Worm (Caenorhabditis elegans) whole organism, midembryonic: ENCODE measurements around the gene T16G1.5.

Source experiments
- klf-2 ChIP-seq: fragments of 200-800 bp; sonication (Bioruptor generic); conservative IDR thresholded peaks from 2 replicates; pipeline ENCODE4 v1.3.6; 2022; ENCODE audit warnings: missing genetic modification reagents, missing genetic modification characterization, missing compliant biosample characterization
- med-1 ChIP-seq: sonication (generic microtip); optimal IDR thresholded peaks from 2 replicates; lab custom pipeline; 2017; ENCODE audit warnings: missing genetic modification characterization, mild to moderate bottlenecking, missing compliant biosample characterization, antibody characterized with exemption, missing genetic modification reagents; ENCODE audit not compliant: insufficient read depth
- ref-1 ChIP-seq: fragments of 200-800 bp; sonication (Bioruptor generic); conservative IDR thresholded peaks from 2 replicates; pipeline ENCODE4 v1.3.6; 2022; ENCODE audit warnings: missing genetic modification reagents, missing genetic modification characterization, missing compliant biosample characterization
- tab-1 ChIP-seq: fragments of 200-800 bp; sonication (Bioruptor generic); IDR thresholded peaks from 2 replicates; pipeline ENCODE4 v1.3.6; 2022; ENCODE audit warnings: missing genetic modification characterization, missing compliant biosample characterization
- ztf-23 ChIP-seq: fragments of 200-800 bp; sonication (Bioruptor generic); IDR thresholded peaks from 2 replicates; pipeline ENCODE4 v1.3.6; 2022; ENCODE audit warnings: missing genetic modification reagents, missing genetic modification characterization, missing compliant biosample characterization
- ztf-29 ChIP-seq: fragments of 200-800 bp; sonication (Bioruptor generic); IDR thresholded peaks from 2 replicates; pipeline ENCODE4 v1.3.6; 2022; ENCODE audit warnings: missing genetic modification reagents, missing genetic modification characterization, missing compliant biosample characterization

DNA sequence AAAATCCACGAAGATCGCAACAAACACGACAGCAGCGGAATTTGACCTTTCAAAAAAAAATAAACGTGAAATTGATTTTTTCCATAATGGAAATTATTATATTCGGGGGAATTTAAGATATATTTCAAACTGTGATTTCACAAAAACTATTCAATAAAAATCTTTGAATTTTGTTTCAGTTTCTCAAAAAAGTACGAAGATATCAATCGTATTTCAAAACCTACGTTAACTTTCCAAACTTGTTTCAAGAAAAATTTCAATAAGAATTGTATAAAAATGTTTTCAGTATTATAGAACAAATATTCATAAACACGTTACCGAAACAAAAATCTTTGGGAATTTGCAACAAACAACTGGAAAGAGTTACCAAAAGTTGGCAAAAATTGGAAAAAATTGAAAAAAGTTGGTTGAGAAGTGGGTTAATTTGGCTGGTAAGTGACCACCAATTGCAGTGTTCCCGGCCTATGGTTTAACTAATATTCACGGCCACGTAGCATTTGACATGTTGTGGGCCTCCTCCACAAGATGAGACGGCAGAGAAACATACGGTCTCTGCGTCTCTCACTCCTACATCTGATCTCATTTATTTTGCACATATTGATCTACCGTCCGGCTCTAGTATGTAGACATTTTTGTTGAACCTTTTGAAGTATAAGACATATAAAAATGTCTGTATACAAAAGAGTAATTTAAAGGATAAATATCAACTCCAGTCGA is 11.6 kb upstream of the T16G1.5 start, which contains the start of the genes T16G1.9 and T16G1.18:
- no peak for TF ChIP-seq ref-1 (GFP tag; lab: Robert Waterston, UW)
- TF ChIP-seq ztf-23 (GFP tag; lab: Robert Waterston, UW): no peak
- TF ChIP-seq klf-2 (GFP tag; lab: Robert Waterston, UW): no peak
- TF ChIP-seq ztf-29 (GFP tag; lab: Robert Waterston, UW): no peak
- no peak for TF ChIP-seq med-1 (GFP tag; lab: Kevin White, UChicago)
- TF ChIP-seq tab-1 (GFP tag; lab: Robert Waterston, UW): no peak
